Fruit fly (Drosophila melanogaster): ENCODE measurements around the gene JMJD6.
A peak's percentile ranks its signal among the peaks of the same experiment; 100 is the strongest.

Gene JMJD6

dm6 chr3R:22381077-22381476, 18.9 kb upstream of the JMJD6 start, which contains the start of gene CG43342:
Gene CG43342 (plus strand): TSS chr3R:22381340.
- TF ChIP-seq pan (optimal IDR thresholded peaks at IDR 0.05) (no peak), CrebA (GFP tag; optimal IDR thresholded peaks at IDR 0.05; ENCODE audit: borderline replicate concordance) (no peak), CG9705 (GFP tag; optimal IDR thresholded peaks at IDR 0.05) (no peak), Hnf4 (GFP tag; optimal IDR thresholded peaks at IDR 0.05) (no peak), CG32264 (GFP tag; optimal IDR thresholded peaks at IDR 0.05) (no peak), sv (GFP tag; optimal IDR thresholded peaks at IDR 0.05) (no peak), usp (GFP tag; optimal IDR thresholded peaks at IDR 0.05) (no peak), dmrt93B (GFP tag; optimal IDR thresholded peaks at IDR 0.05) (no peak)

- TF ChIP-seq sage (GFP tag; optimal IDR thresholded peaks at IDR 0.05) (no peak), CrebA (GFP tag; optimal IDR thresholded peaks at IDR 0.05; ENCODE audit: borderline replicate concordance) (no peak), rgr (GFP tag; optimal IDR thresholded peaks at IDR 0.05) (no peak), dmrt93B (GFP tag; optimal IDR thresholded peaks at IDR 0.05) (no peak), tai (GFP tag; optimal IDR thresholded peaks at IDR 0.05) (no peak), dl (GFP tag; optimal IDR thresholded peaks at IDR 0.05; ENCODE audit: insufficient read depth in 1 of 2, partially characterized antibody in 2 of 2) (no peak), ey (GFP tag; optimal IDR thresholded peaks at IDR 0.05) (no peak), Jra (GFP tag; optimal IDR thresholded peaks at IDR 0.05) (no peak), Hnf4 (GFP tag; optimal IDR thresholded peaks at IDR 0.05) (no peak), fru (GFP tag; optimal IDR thresholded peaks at IDR 0.05) (no peak), woc (GFP tag; optimal IDR thresholded peaks at IDR 0.05) (no peak), Abd-B (GFP tag; optimal IDR thresholded peaks at IDR 0.05) (no peak), CG9705 (GFP tag; optimal IDR thresholded peaks at IDR 0.05) (no peak), Sp1 (GFP tag; optimal IDR thresholded peaks at IDR 0.05) (no peak)
Observed at dm6 chr3R:22379942-22380341, 17.8 kb upstream of the JMJD6 start, which contains the start of gene CG34149. Gene CG34149 (plus strand): TSS chr3R:22380128.

- TF ChIP-seq Myc (optimal IDR thresholded peaks at IDR 0.05) = peak; percentile 77
- no peak for TF ChIP-seq woc (GFP tag; optimal IDR thresholded peaks at IDR 0.05)
Observed at dm6 chr3R:22375674-22376073, 13.5 kb upstream of the JMJD6 start, which contains the start of gene CG18596. Gene CG18596 (plus strand): TSS chr3R:22375923.

- TF ChIP-seq Dfd (GFP tag; optimal IDR thresholded peaks at IDR 0.05) (no peak), GATAd (GFP tag; optimal IDR thresholded peaks at IDR 0.05) (no peak)
Observed at dm6 chr3R:22372535-22372934, 10.4 kb upstream of the JMJD6 start, which contains the start of gene CG7069. Gene CG7069 (plus strand): TSS chr3R:22372835.

- TF ChIP-seq pan (optimal IDR thresholded peaks at IDR 0.05) = no peak
- no peak for TF ChIP-seq Jra (GFP tag; optimal IDR thresholded peaks at IDR 0.05)
- TF ChIP-seq foxo (GFP tag; optimal IDR thresholded peaks at IDR 0.05) = peak in 1 of 2 experiments; percentile 79
- no peak for TF ChIP-seq N (GFP tag; optimal IDR thresholded peaks at IDR 0.05)
- TF ChIP-seq dsf (GFP tag; optimal IDR thresholded peaks at IDR 0.05; ENCODE audit: borderline replicate concordance) = no peak
- TF ChIP-seq rgr (GFP tag; optimal IDR thresholded peaks at IDR 0.05) = peak; percentile 69
- TF ChIP-seq Hr83 (GFP tag; optimal IDR thresholded peaks at IDR 0.05; ENCODE audit: poor library complexity, severe bottlenecking) = no peak
- TF ChIP-seq Sp1 (GFP tag; optimal IDR thresholded peaks at IDR 0.05) = peak; percentile 60
- no peak for TF ChIP-seq CrebA (GFP tag; optimal IDR thresholded peaks at IDR 0.05; ENCODE audit: borderline replicate concordance)
- TF ChIP-seq HLH106 (tag; optimal IDR thresholded peaks at IDR 0.05) = peak; percentile 48
- TF ChIP-seq dl (GFP tag; optimal IDR thresholded peaks at IDR 0.05; ENCODE audit: insufficient read depth in 1 of 2, partially characterized antibody in 2 of 2) = no peak
- TF ChIP-seq woc (GFP tag; optimal IDR thresholded peaks at IDR 0.05) = peak; percentile 74
- no peak for TF ChIP-seq GATAd (GFP tag; optimal IDR thresholded peaks at IDR 0.05)
- no peak for TF ChIP-seq Vsx2 (GFP tag; optimal IDR thresholded peaks at IDR 0.05; ENCODE audit: partially characterized antibody)
- peak; percentile 83 for TF ChIP-seq fru (GFP tag; optimal IDR thresholded peaks at IDR 0.05)
- no peak for TF ChIP-seq CG9705 (GFP tag; optimal IDR thresholded peaks at IDR 0.05)
- TF ChIP-seq Mio (GFP tag; optimal IDR thresholded peaks at IDR 0.05) = no peak
- TF ChIP-seq OdsH (GFP tag; optimal IDR thresholded peaks at IDR 0.05) = peak; percentile 69
- TF ChIP-seq lola (GFP tag; optimal IDR thresholded peaks at IDR 0.05) = no peak
- TF ChIP-seq tai (GFP tag; optimal IDR thresholded peaks at IDR 0.05) = no peak
- TF ChIP-seq psq (GFP tag; optimal IDR thresholded peaks at IDR 0.05) = peak; percentile 67
- peak; percentile 30 for TF ChIP-seq sage (GFP tag; optimal IDR thresholded peaks at IDR 0.05)
- no peak for TF ChIP-seq Abd-B (GFP tag; optimal IDR thresholded peaks at IDR 0.05)
- peak; percentile 57 for TF ChIP-seq h (GFP tag; optimal IDR thresholded peaks at IDR 0.05)
- no peak for TF ChIP-seq Myc (optimal IDR thresholded peaks at IDR 0.05)
- TF ChIP-seq CG32264 (GFP tag; optimal IDR thresholded peaks at IDR 0.05) = no peak
- no peak for TF ChIP-seq Dif (GFP tag; optimal IDR thresholded peaks at IDR 0.05; ENCODE audit: partially characterized antibody)
- TF ChIP-seq usp (GFP tag; optimal IDR thresholded peaks at IDR 0.05) = no peak
- TF ChIP-seq Dfd (GFP tag; optimal IDR thresholded peaks at IDR 0.05) = no peak
- TF ChIP-seq ey (GFP tag; optimal IDR thresholded peaks at IDR 0.05) = peak; percentile 60
- no peak for TF ChIP-seq brk (GFP tag; optimal IDR thresholded peaks at IDR 0.05)
- peak; percentile 74 for TF ChIP-seq br (GFP tag; optimal IDR thresholded peaks at IDR 0.05)
- TF ChIP-seq jim (GFP tag; optimal IDR thresholded peaks at IDR 0.05) = no peak
- peak; percentile 78 for TF ChIP-seq sv (GFP tag; optimal IDR thresholded peaks at IDR 0.05)
- TF ChIP-seq Hnf4 (GFP tag; optimal IDR thresholded peaks at IDR 0.05) = no peak
- no peak for TF ChIP-seq dmrt93B (GFP tag; optimal IDR thresholded peaks at IDR 0.05)
Observed at dm6 chr3R:22368777-22369214, 6.6 kb upstream of the JMJD6 start.

Measured in whole organism, wandering third instar larva.